Fruit fly (Drosophila melanogaster) whole organism, embryonic: Measurements from ENCODE around the gene slif.
A peak's percentile ranks its signal among the peaks of the same experiment; 100 is the strongest.

ENCODE experiments used
- Aef1 ChIP-seq: fragments of 200-800 bp; sonication (Bioruptor generic); IDR thresholded peaks from 3 replicates; pipeline ENCODE4 v1.3.6; 2022; ENCODE audit warnings: missing biosample characterization, missing genetic modification characterization
- Atf-2 ChIP-seq: fragments of 200-800 bp; sonication (Bioruptor generic); optimal IDR thresholded peaks from 2 replicates; lab custom pipeline; 2016; ENCODE audit warnings: missing biosample characterization, missing genetic modification characterization
- B-H2 ChIP-seq: fragments of 200-800 bp; sonication (Bioruptor generic); optimal IDR thresholded peaks from 2 replicates; lab custom pipeline; 2018; ENCODE audit warnings: missing biosample characterization, mild to moderate bottlenecking, missing genetic modification characterization
- Bdp1 ChIP-seq: fragments of 200-800 bp; sonication (Bioruptor generic); optimal IDR thresholded peaks from 3 replicates; lab custom pipeline; 2016; ENCODE audit warnings: missing biosample characterization, missing genetic modification characterization
- CG10431 ChIP-seq: fragments of 200-800 bp; sonication (Bioruptor generic); optimal IDR thresholded peaks from 3 replicates; lab custom pipeline; 2018; ENCODE audit warnings: missing biosample characterization, mild to moderate bottlenecking, missing genetic modification characterization
- CG12942 ChIP-seq: fragments of 200-800 bp; sonication (Bioruptor generic); optimal IDR thresholded peaks from 3 replicates; lab custom pipeline; 2016; ENCODE audit warnings: missing biosample characterization, missing genetic modification characterization
- CG13296 ChIP-seq: fragments of 200-800 bp; sonication (Bioruptor generic); optimal IDR thresholded peaks from 3 replicates; lab custom pipeline; 2018; ENCODE audit warnings: missing biosample characterization, mild to moderate bottlenecking, missing genetic modification characterization
- CG15601 ChIP-seq: fragments of 200-800 bp; sonication (Bioruptor generic); optimal IDR thresholded peaks from 3 replicates; lab custom pipeline; 2019; ENCODE audit warnings: missing biosample characterization, mild to moderate bottlenecking, missing genetic modification characterization, moderate library complexity
- CG17328 ChIP-seq: fragments of 200-800 bp; sonication (Bioruptor generic); IDR thresholded peaks from 2 replicates; pipeline ENCODE4 v1.3.6; 2022; ENCODE audit warnings: missing biosample characterization, missing genetic modification characterization
- CG17359 ChIP-seq: fragments of 200-800 bp; sonication (Bioruptor generic); optimal IDR thresholded peaks from 3 replicates; lab custom pipeline; 2018; ENCODE audit warnings: missing biosample characterization, mild to moderate bottlenecking, missing genetic modification characterization, moderate library complexity
- CG1832 ChIP-seq: fragments of 200-800 bp; sonication (Bioruptor generic); optimal IDR thresholded peaks from 2 replicates; lab custom pipeline; 2017; ENCODE audit warnings: missing biosample characterization, mild to moderate bottlenecking, missing genetic modification characterization, inconsistent platforms
- CG18476 ChIP-seq: fragments of 200-800 bp; sonication (Bioruptor generic); optimal IDR thresholded peaks from 2 replicates; lab custom pipeline; 2016; ENCODE audit warnings: missing biosample characterization, mild to moderate bottlenecking, missing genetic modification characterization
- CG30020 ChIP-seq: fragments of 200-800 bp; optimal IDR thresholded peaks from 2 replicates; lab custom pipeline; 2019; ENCODE audit warnings: missing biosample characterization, mild to moderate bottlenecking, missing genetic modification characterization, moderate library complexity
- CG3163 ChIP-seq: fragments of 200-800 bp; sonication (Bioruptor generic); optimal IDR thresholded peaks from 3 replicates; lab custom pipeline; 2016; ENCODE audit warnings: missing biosample characterization, missing genetic modification characterization
- CG32767 ChIP-seq: fragments of 200-800 bp; sonication (Bioruptor generic); IDR thresholded peaks from 2 replicates; pipeline ENCODE4 v1.3.6; 2022; ENCODE audit warnings: missing biosample characterization, missing genetic modification characterization
- CG3838 ChIP-seq: fragments of 200-800 bp; sonication (Bioruptor generic); optimal IDR thresholded peaks from 3 replicates; lab custom pipeline; 2016; ENCODE audit warnings: missing biosample characterization, missing genetic modification characterization
- CG5180 ChIP-seq: fragments of 200-800 bp; sonication (Bioruptor generic); optimal IDR thresholded peaks from 3 replicates; lab custom pipeline; 2017; ENCODE audit warnings: missing biosample characterization, missing genetic modification characterization, mild to moderate bottlenecking, moderate library complexity, missing genetic modification reagents
- CG6854 ChIP-seq: fragments of 200-800 bp; sonication (Bioruptor generic); optimal IDR thresholded peaks from 3 replicates; lab custom pipeline; 2017; ENCODE audit warnings: missing biosample characterization, mild to moderate bottlenecking, missing genetic modification characterization
- CG8478 ChIP-seq: fragments of >200 bp; optimal IDR thresholded peaks from 2 replicates; lab custom pipeline; 2018
- CG9215 ChIP-seq: fragments of 200-800 bp; sonication (Bioruptor generic); IDR thresholded peaks from 2 replicates; pipeline ENCODE4 v1.3.6; 2022; ENCODE audit warnings: missing biosample characterization, missing genetic modification characterization
- Deaf1 ChIP-seq: fragments of 200-800 bp; optimal IDR thresholded peaks from 3 replicates; lab custom pipeline; 2019; ENCODE audit warnings: missing biosample characterization, mild to moderate bottlenecking, missing genetic modification characterization, moderate library complexity
- Dll ChIP-seq: fragments of 200-800 bp; sonication (Bioruptor generic); IDR thresholded peaks from 4 replicates; pipeline ENCODE4 v1.3.6; 2022; ENCODE audit warnings: missing biosample characterization, missing genetic modification characterization; ENCODE audit not compliant: partially characterized antibody
- E2f2 ChIP-seq: fragments of 200-800 bp; sonication (Bioruptor generic); IDR thresholded peaks from 2 replicates; pipeline ENCODE4 v1.3.6; 2022; ENCODE audit warnings: missing biosample characterization, missing genetic modification characterization
- Gsc ChIP-seq: fragments of 200-800 bp; sonication (Bioruptor generic); IDR thresholded peaks from 2 replicates; pipeline ENCODE4 v1.3.6; 2022; ENCODE audit warnings: missing biosample characterization, missing genetic modification characterization
- Hr3 ChIP-seq: fragments of 200-800 bp; sonication (Bioruptor generic); optimal IDR thresholded peaks from 3 replicates; lab custom pipeline; 2016; ENCODE audit warnings: missing biosample characterization, missing genetic modification characterization
- Hr39 ChIP-seq: fragments of >200 bp; optimal IDR thresholded peaks from 2 replicates; lab custom pipeline; 2017
- PHDP ChIP-seq: fragments of 200-800 bp; sonication (Bioruptor generic); optimal IDR thresholded peaks from 3 replicates; lab custom pipeline; 2018; ENCODE audit warnings: missing biosample characterization, mild to moderate bottlenecking, missing genetic modification characterization, moderate library complexity
- Pdp1 ChIP-seq, 2 experiments: fragments of 200-800 bp; sonication (Bioruptor generic); optimal IDR thresholded peaks; 3 replicates each; lab custom pipeline; 2016; ENCODE audit warnings: missing biosample characterization in 2 of 2, missing genetic modification characterization in 2 of 2, mild to moderate bottlenecking in 1 of 2, moderate library complexity in 1 of 2
- Scr ChIP-seq: fragments of 200-800 bp; sonication (Bioruptor generic); IDR thresholded peaks from 2 replicates; pipeline ENCODE4 v1.3.6; 2022; ENCODE audit warnings: missing biosample characterization, missing genetic modification characterization; ENCODE audit not compliant: partially characterized antibody
- Ssrp ChIP-seq: fragments of 200-800 bp; sonication (Bioruptor generic); optimal IDR thresholded peaks from 2 replicates; lab custom pipeline; 2018; ENCODE audit warnings: missing biosample characterization, mild to moderate bottlenecking, missing genetic modification characterization, moderate library complexity
- Tbp ChIP-seq: fragments of >200 bp; optimal IDR thresholded peaks from 2 replicates; lab custom pipeline; 2018; ENCODE audit warnings: missing biosample characterization, missing genetic modification characterization
- cas ChIP-seq: fragments of 200-800 bp; sonication (Bioruptor generic); IDR thresholded peaks from 2 replicates; pipeline ENCODE4 v1.3.6; 2022; ENCODE audit warnings: missing biosample characterization, missing genetic modification characterization
- cg ChIP-seq: fragments of 200-800 bp; sonication (Bioruptor generic); optimal IDR thresholded peaks from 3 replicates; lab custom pipeline; 2019; ENCODE audit warnings: missing biosample characterization, mild to moderate bottlenecking, missing genetic modification characterization, moderate library complexity
- chinmo ChIP-seq: fragments of 200-800 bp; sonication (Bioruptor generic); IDR thresholded peaks from 4 replicates; pipeline ENCODE4 v1.3.6; 2022; ENCODE audit warnings: missing biosample characterization, missing genetic modification characterization; ENCODE audit not compliant: partially characterized antibody
- chn ChIP-seq: fragments of 200-800 bp; sonication (Bioruptor generic); optimal IDR thresholded peaks from 2 replicates; lab custom pipeline; 2016; ENCODE audit warnings: missing biosample characterization, missing genetic modification characterization
- croc ChIP-seq: fragments of 200-800 bp; sonication (Bioruptor generic); conservative IDR thresholded peaks from 3 replicates; pipeline ENCODE4 v1.3.6; 2022; ENCODE audit warnings: missing biosample characterization, missing genetic modification characterization
- dan ChIP-seq: fragments of 200-800 bp; sonication (Bioruptor generic); IDR thresholded peaks from 2 replicates; pipeline ENCODE4 v1.3.6; 2022; ENCODE audit warnings: missing biosample characterization, missing genetic modification characterization
- dm ChIP-seq: fragments of 200-800 bp; sonication (Bioruptor generic); optimal IDR thresholded peaks from 3 replicates; lab custom pipeline; 2016; ENCODE audit warnings: missing biosample characterization, missing genetic modification characterization
- ems ChIP-seq: fragments of 200-800 bp; sonication (Bioruptor generic); optimal IDR thresholded peaks from 3 replicates; lab custom pipeline; 2016; ENCODE audit warnings: missing biosample characterization, missing genetic modification characterization
- fd64A ChIP-seq: fragments of 200-800 bp; sonication (Bioruptor generic); optimal IDR thresholded peaks from 3 replicates; lab custom pipeline; 2018; ENCODE audit warnings: missing biosample characterization, mild to moderate bottlenecking, missing genetic modification characterization
- ftz-f1 ChIP-seq: fragments of 200-800 bp; sonication (Bioruptor generic); optimal IDR thresholded peaks from 2 replicates; lab custom pipeline; 2016; ENCODE audit warnings: missing biosample characterization, missing genetic modification characterization
- hbn ChIP-seq: fragments of 200-800 bp; sonication (Bioruptor generic); IDR thresholded peaks from 2 replicates; pipeline ENCODE4 v1.3.6; 2022; ENCODE audit warnings: missing biosample characterization, missing genetic modification characterization; ENCODE audit not compliant: partially characterized antibody
- knrl ChIP-seq: fragments of 200-800 bp; sonication (Bioruptor generic); IDR thresholded peaks from 3 replicates; pipeline ENCODE4 v1.3.6; 2022; ENCODE audit warnings: missing biosample characterization, missing genetic modification characterization; ENCODE audit not compliant: partially characterized antibody
- lola ChIP-seq, 3 experiments: fragments of >200 bp in 2 of 3; fragments of 200-800 bp in 1 of 3; sonication (Bioruptor generic) in 1 of 3; optimal IDR thresholded peaks; 2 replicates each; lab custom pipeline; 2017 to 2019; ENCODE audit warnings: missing biosample characterization in 3 of 3, missing genetic modification characterization in 3 of 3, mild to moderate bottlenecking in 1 of 3, moderate library complexity in 1 of 3
- onecut ChIP-seq: fragments of 200-800 bp; sonication (Bioruptor generic); IDR thresholded peaks from 2 replicates; pipeline ENCODE4 v1.3.6; 2022; ENCODE audit warnings: missing biosample characterization, missing genetic modification characterization
- pros ChIP-seq: fragments of 200-800 bp; sonication (Bioruptor generic); optimal IDR thresholded peaks from 3 replicates; lab custom pipeline; 2019; ENCODE audit warnings: missing biosample characterization, mild to moderate bottlenecking, missing genetic modification characterization, moderate library complexity
- stc ChIP-seq: fragments of 200-800 bp; sonication (Bioruptor generic); IDR thresholded peaks from 2 replicates; pipeline ENCODE4 v1.3.6; 2022; ENCODE audit warnings: missing biosample characterization, missing genetic modification characterization
- zen2 ChIP-seq: fragments of 200-800 bp; sonication (Bioruptor generic); IDR thresholded peaks from 3 replicates; pipeline ENCODE4 v1.3.6; 2022; ENCODE audit warnings: missing biosample characterization, missing genetic modification characterization; ENCODE audit not compliant: partially characterized antibody
- zfh2 ChIP-seq: fragments of 200-800 bp; sonication (Bioruptor generic); optimal IDR thresholded peaks from 2 replicates; lab custom pipeline; 2016; ENCODE audit warnings: missing biosample characterization, missing genetic modification characterization

The slif gene

DNA sequence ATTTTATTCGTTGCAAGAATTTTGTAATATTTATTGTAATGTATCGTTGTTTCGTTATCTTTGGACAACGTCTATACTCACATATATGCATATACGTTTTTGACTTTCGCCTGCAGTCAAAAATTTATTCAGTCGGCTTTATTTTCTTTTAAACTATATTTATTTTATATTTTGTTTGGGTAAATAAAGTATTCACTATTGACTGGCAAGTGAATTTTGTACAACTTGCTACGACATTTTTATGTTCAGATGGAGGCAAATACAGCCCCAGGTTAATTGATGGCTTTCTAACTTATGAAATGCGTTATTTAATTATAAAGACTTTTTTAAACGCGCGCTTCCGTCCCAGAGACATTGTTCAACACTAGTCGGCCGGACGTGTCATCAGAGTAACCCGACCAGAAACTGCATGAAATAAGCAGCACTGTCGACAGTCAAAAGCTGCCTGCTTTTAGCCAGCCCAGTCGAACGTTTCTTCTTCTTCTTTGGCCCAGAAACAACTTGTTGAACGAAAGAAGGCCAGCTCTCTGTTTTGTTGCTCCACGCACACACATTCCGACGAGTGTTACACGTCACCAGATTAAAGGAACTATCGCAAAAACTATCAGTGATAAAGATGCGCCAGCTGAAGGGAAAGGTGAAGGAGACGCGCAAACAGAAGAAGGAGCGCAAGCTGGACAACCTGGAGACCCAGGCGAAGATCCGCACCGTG is 17.3 kb upstream of the slif start, which contains the start of gene CG33169 (continued):
- TF ChIP-seq CG15601 (tag; lab: Kevin White, UChicago): peak; percentile 80
- peak; percentile 26; the same call in 1 of the 3 replicates for TF ChIP-seq zen2 (GFP tag; lab: Robert Waterston, UW)
- peak; percentile 61; the same call in 2 of the 4 replicates for TF ChIP-seq Dll
- TF ChIP-seq Hr39 (lab: Kevin White, UChicago): no peak
- peak; percentile 91 to 94 for TF ChIP-seq Pdp1 (GFP tag; optimal IDR thresholded peaks at IDR 0.05; lab: Kevin White, UChicago)
- peak; percentile 56; the same call in 2 of the 3 replicates for TF ChIP-seq croc (GFP tag; lab: Robert Waterston, UW)
- peak; percentile 28 for TF ChIP-seq CG6854 (GFP tag; lab: Kevin White, UChicago)
- peak; percentile 28 for TF ChIP-seq cg (GFP tag; lab: Kevin White, UChicago)
- peak; percentile 85 for TF ChIP-seq dm
- TF ChIP-seq CG8478 (lab: Kevin White, UChicago): no peak
- peak; percentile 100 for TF ChIP-seq E2f2
- TF ChIP-seq chn (GFP tag; lab: Kevin White, UChicago): peak; percentile 88
- peak; percentile 69 for TF ChIP-seq Deaf1 (tag; lab: Kevin White, UChicago)
- 0 out of 2 replicates have a peak, but pooled peaks have one; percentile 54 for TF ChIP-seq hbn (GFP tag; lab: Robert Waterston, UW)
- peak; percentile 73 for TF ChIP-seq knrl (GFP tag; lab: Robert Waterston, UW)
- peak; percentile 86 for TF ChIP-seq ems (GFP tag; lab: Kevin White, UChicago)
- TF ChIP-seq zfh2 (GFP tag; lab: Kevin White, UChicago): peak; percentile 93
- TF ChIP-seq PHDP (tag; lab: Kevin White, UChicago): peak; percentile 59
- peak; percentile 80 for TF ChIP-seq CG9215 (GFP tag; lab: Robert Waterston, UW)
- TF ChIP-seq dan (GFP tag; lab: Robert Waterston, UW): no peak
- peak; percentile 76; the same call in 3 of the 4 replicates for TF ChIP-seq chinmo
- peak; percentile 98 for TF ChIP-seq Hr3
- no peak for TF ChIP-seq pros
- peak; percentile 81 for TF ChIP-seq cas (GFP tag; lab: Robert Waterston, UW)
- peak; percentile 56 for TF ChIP-seq CG30020
- no peak for TF ChIP-seq Tbp
- TF ChIP-seq Gsc: no peak; the same call in 1 of the 2 replicates
- TF ChIP-seq Atf-2 (GFP tag; lab: Kevin White, UChicago): peak; percentile 77
- TF ChIP-seq CG10431 (GFP tag; lab: Kevin White, UChicago): peak; percentile 73
- no peak for TF ChIP-seq CG1832
- TF ChIP-seq CG17359 (tag; lab: Kevin White, UChicago): peak; percentile 82
- TF ChIP-seq CG17328 (GFP tag; lab: Robert Waterston, UW): peak; percentile 80
- TF ChIP-seq onecut (GFP tag; lab: Robert Waterston, UW): peak; percentile 76
- TF ChIP-seq CG18476 (GFP tag; lab: Kevin White, UChicago): peak; percentile 46
- peak; percentile 84 for TF ChIP-seq CG12942 (GFP tag; lab: Kevin White, UChicago)
- TF ChIP-seq Ssrp (tag; lab: Kevin White, UChicago): peak; percentile 33
- TF ChIP-seq CG3838 (GFP tag; lab: Kevin White, UChicago): peak; percentile 85
- TF ChIP-seq lola (GFP tag; optimal IDR thresholded peaks at IDR 0.05; lab: Kevin White, UChicago): peak in 1 of 3 experiments; percentile 17
- TF ChIP-seq CG5180 (GFP tag; lab: Kevin White, UChicago): peak; percentile 90
- TF ChIP-seq CG3163 (GFP tag; lab: Kevin White, UChicago): peak; percentile 77
- TF ChIP-seq CG32767: peak; percentile 38; the same call in 1 of the 2 replicates
- peak; percentile 70 for TF ChIP-seq stc (GFP tag; lab: Robert Waterston, UW)
- peak; percentile 62 for TF ChIP-seq Scr (GFP tag; lab: Robert Waterston, UW)
- peak; percentile 71 for TF ChIP-seq CG13296 (GFP tag; lab: Kevin White, UChicago)
- peak; percentile 95 for TF ChIP-seq B-H2 (GFP tag; lab: Kevin White, UChicago)
- no peak for TF ChIP-seq fd64A (GFP tag; lab: Kevin White, UChicago)
- peak; percentile 85 for TF ChIP-seq Bdp1 (GFP tag; lab: Kevin White, UChicago)
- TF ChIP-seq ftz-f1 (GFP tag; lab: Kevin White, UChicago): peak; percentile 97
- peak; percentile 89 for TF ChIP-seq Aef1
